Fruit fly (Drosophila melanogaster) whole organism, prepupa: ENCODE results near the gene CG32024.
A peak's percentile ranks its signal among the peaks of the same experiment; 100 is the strongest.

ENCODE experiments used
- Blimp-1 ChIP-seq: fragments of 200-800 bp; sonication (Bioruptor generic); optimal IDR thresholded peaks from 3 replicates; lab custom pipeline; 2017; ENCODE audit warnings: missing biosample characterization, missing genetic modification characterization, mild to moderate bottlenecking, moderate library complexity, missing genetic modification reagents
- CG10631 ChIP-seq: fragments of 200-800 bp; sonication (Bioruptor generic); optimal IDR thresholded peaks from 2 replicates; lab custom pipeline; 2016; ENCODE audit warnings: missing biosample characterization, missing genetic modification characterization
- CG10669 ChIP-seq: fragments of 200-800 bp; sonication (Bioruptor generic); optimal IDR thresholded peaks from 3 replicates; lab custom pipeline; 2018; ENCODE audit warnings: missing biosample characterization, mild to moderate bottlenecking, missing genetic modification characterization, moderate library complexity
- CG11294 ChIP-seq: fragments of 200-800 bp; sonication (Bioruptor generic); IDR thresholded peaks from 2 replicates; pipeline ENCODE4 v1.3.6; 2022; ENCODE audit warnings: missing biosample characterization, missing genetic modification characterization
- CG11902 ChIP-seq: fragments of 200-800 bp; sonication (Bioruptor generic); optimal IDR thresholded peaks from 3 replicates; lab custom pipeline; 2016; ENCODE audit warnings: missing biosample characterization, missing genetic modification characterization
- CG15336 ChIP-seq: fragments of 200-800 bp; sonication (Bioruptor generic); IDR thresholded peaks from 2 replicates; pipeline ENCODE4 v1.3.6; 2022; ENCODE audit warnings: missing biosample characterization, missing genetic modification characterization
- CG16779 ChIP-seq: fragments of 200-800 bp; sonication (Bioruptor generic); optimal IDR thresholded peaks from 3 replicates; lab custom pipeline; 2017; ENCODE audit warnings: missing biosample characterization, mild to moderate bottlenecking, missing genetic modification characterization
- CG3032 ChIP-seq: fragments of 200-800 bp; optimal IDR thresholded peaks from 2 replicates; lab custom pipeline; 2019; ENCODE audit warnings: missing biosample characterization, mild to moderate bottlenecking, missing genetic modification characterization, moderate library complexity
- CG31627 ChIP-seq: fragments of 200-800 bp; sonication (Bioruptor generic); optimal IDR thresholded peaks from 3 replicates; lab custom pipeline; 2016; ENCODE audit warnings: missing biosample characterization, missing genetic modification characterization
- CG32006 ChIP-seq: fragments of 200-800 bp; sonication (Bioruptor generic); optimal IDR thresholded peaks from 3 replicates; lab custom pipeline; 2017; ENCODE audit warnings: missing biosample characterization, mild to moderate bottlenecking, missing genetic modification characterization
- CG3919 ChIP-seq: fragments of 200-800 bp; sonication (Bioruptor generic); optimal IDR thresholded peaks from 3 replicates; lab custom pipeline; 2016; ENCODE audit warnings: missing biosample characterization, missing genetic modification characterization
- CG4318 ChIP-seq: fragments of 200-800 bp; sonication (Bioruptor generic); optimal IDR thresholded peaks from 3 replicates; lab custom pipeline; 2017; ENCODE audit warnings: missing biosample characterization, mild to moderate bottlenecking, missing genetic modification characterization
- CG6163 ChIP-seq: fragments of 200-800 bp; sonication (Bioruptor generic); IDR thresholded peaks from 3 replicates; pipeline ENCODE4 v1.3.6; 2022; ENCODE audit warnings: missing biosample characterization, missing genetic modification characterization
- CG6276 ChIP-seq: fragments of 200-800 bp; sonication (Bioruptor generic); optimal IDR thresholded peaks from 2 replicates; lab custom pipeline; 2017; ENCODE audit warnings: missing biosample characterization, mild to moderate bottlenecking, missing genetic modification characterization
- CG6792 ChIP-seq: fragments of 200-800 bp; sonication (Bioruptor generic); optimal IDR thresholded peaks from 3 replicates; lab custom pipeline; 2016; ENCODE audit warnings: missing biosample characterization, missing genetic modification characterization
- CG6808 ChIP-seq: fragments of 200-800 bp; sonication (Bioruptor generic); optimal IDR thresholded peaks from 3 replicates; lab custom pipeline; 2017; ENCODE audit warnings: missing biosample characterization, missing genetic modification characterization, mild to moderate bottlenecking, moderate library complexity, missing genetic modification reagents
- CG7368 ChIP-seq: fragments of 200-800 bp; sonication (Bioruptor generic); optimal IDR thresholded peaks from 3 replicates; lab custom pipeline; 2016; ENCODE audit warnings: missing biosample characterization, missing genetic modification characterization
- CG8119 ChIP-seq: fragments of 200-800 bp; sonication (Bioruptor generic); IDR thresholded peaks from 3 replicates; pipeline ENCODE4 v1.3.6; 2022; ENCODE audit warnings: missing biosample characterization, missing genetic modification characterization
- CG8319 ChIP-seq: fragments of 200-800 bp; sonication (Bioruptor generic); optimal IDR thresholded peaks from 3 replicates; lab custom pipeline; 2016; ENCODE audit warnings: missing biosample characterization, missing genetic modification characterization
- CG8632 ChIP-seq: fragments of 200-800 bp; sonication (Bioruptor generic); optimal IDR thresholded peaks from 3 replicates; lab custom pipeline; 2016; ENCODE audit warnings: missing biosample characterization, missing genetic modification characterization
- CG9139 ChIP-seq: fragments of 200-800 bp; sonication (Bioruptor generic); optimal IDR thresholded peaks from 3 replicates; lab custom pipeline; 2017; ENCODE audit warnings: missing biosample characterization, mild to moderate bottlenecking, missing genetic modification characterization
- Eip75B ChIP-seq: fragments of 200-800 bp; sonication (Bioruptor generic); optimal IDR thresholded peaks from 3 replicates; lab custom pipeline; 2016; ENCODE audit warnings: missing biosample characterization, missing genetic modification characterization
- Eip78C ChIP-seq: fragments of 200-800 bp; sonication (Bioruptor generic); peaks from one replicate; lab custom pipeline; 2016; ENCODE audit warnings: missing biosample characterization, missing genetic modification characterization
- Eip93F ChIP-seq: fragments of 200-800 bp; sonication (Bioruptor generic); optimal IDR thresholded peaks from 2 replicates; lab custom pipeline; 2016; ENCODE audit warnings: missing biosample characterization, mild to moderate bottlenecking, missing genetic modification characterization
- Ets21C ChIP-seq: fragments of 200-800 bp; sonication (Bioruptor generic); optimal IDR thresholded peaks from 3 replicates; lab custom pipeline; 2016; ENCODE audit warnings: missing biosample characterization, missing genetic modification characterization
- Gug ChIP-seq: fragments of 200-800 bp; sonication (Bioruptor generic); IDR thresholded peaks from 2 replicates; pipeline ENCODE4 v1.3.6; 2022; ENCODE audit warnings: missing biosample characterization, missing genetic modification characterization
- Hr38 ChIP-seq: sonication (Bioruptor generic); optimal IDR thresholded peaks from 2 replicates; lab custom pipeline; 2016; ENCODE audit warnings: missing biosample characterization, missing genetic modification characterization
- Hr39 ChIP-seq: fragments of 200-800 bp; sonication (Bioruptor generic); optimal IDR thresholded peaks from 2 replicates; lab custom pipeline; 2016; ENCODE audit warnings: missing biosample characterization, missing genetic modification characterization
- Hr4 ChIP-seq: fragments of 200-800 bp; sonication (Bioruptor generic); optimal IDR thresholded peaks from 3 replicates; lab custom pipeline; 2016; ENCODE audit warnings: missing biosample characterization, missing genetic modification characterization
- OdsH ChIP-seq: fragments of 200-800 bp; sonication (Bioruptor generic); optimal IDR thresholded peaks from 3 replicates; lab custom pipeline; 2016; ENCODE audit warnings: missing biosample characterization, missing genetic modification characterization
- Smox ChIP-seq: fragments of 200-800 bp; sonication (Bioruptor generic); optimal IDR thresholded peaks from 3 replicates; lab custom pipeline; 2016; ENCODE audit warnings: missing biosample characterization, missing genetic modification characterization
- Sox102F ChIP-seq: fragments of 200-800 bp; sonication (Bioruptor generic); optimal IDR thresholded peaks from 2 replicates; lab custom pipeline; 2016; ENCODE audit warnings: missing biosample characterization, mild to moderate bottlenecking, missing genetic modification characterization
- Sox14 ChIP-seq: fragments of 200-800 bp; sonication (Bioruptor generic); optimal IDR thresholded peaks from 3 replicates; lab custom pipeline; 2016; ENCODE audit warnings: missing biosample characterization, missing genetic modification characterization
- Sox15 ChIP-seq: fragments of 200-800 bp; sonication (Bioruptor generic); optimal IDR thresholded peaks from 3 replicates; lab custom pipeline; 2016; ENCODE audit warnings: missing biosample characterization, missing genetic modification characterization
- achi ChIP-seq: fragments of 200-800 bp; sonication (Bioruptor generic); optimal IDR thresholded peaks from 3 replicates; lab custom pipeline; 2016; ENCODE audit warnings: missing biosample characterization, missing genetic modification characterization
- acj6 ChIP-seq: fragments of 200-800 bp; sonication (Bioruptor generic); optimal IDR thresholded peaks from 3 replicates; lab custom pipeline; 2016; ENCODE audit warnings: missing biosample characterization, missing genetic modification characterization
- cyc ChIP-seq: fragments of 200-800 bp; sonication (Bioruptor generic); optimal IDR thresholded peaks from 3 replicates; lab custom pipeline; 2016; ENCODE audit warnings: missing biosample characterization, missing genetic modification characterization
- eg ChIP-seq: fragments of 200-800 bp; sonication (Bioruptor generic); IDR thresholded peaks from 3 replicates; pipeline ENCODE4 v1.3.6; 2022; ENCODE audit warnings: missing biosample characterization, missing genetic modification characterization
- esn ChIP-seq: fragments of 200-800 bp; sonication (Bioruptor generic); optimal IDR thresholded peaks from 2 replicates; lab custom pipeline; 2016; ENCODE audit warnings: missing biosample characterization, mild to moderate bottlenecking, missing genetic modification characterization, moderate library complexity
- fd59A ChIP-seq: fragments of 200-800 bp; sonication (Bioruptor generic); optimal IDR thresholded peaks from 2 replicates; lab custom pipeline; 2017; ENCODE audit warnings: missing biosample characterization, mild to moderate bottlenecking, missing genetic modification characterization, missing genetic modification reagents
- fd85E ChIP-seq: fragments of 200-800 bp; sonication (Bioruptor generic); optimal IDR thresholded peaks from 3 replicates; lab custom pipeline; 2016; ENCODE audit warnings: missing biosample characterization, missing genetic modification characterization
- fkh ChIP-seq: fragments of 200-800 bp; sonication (Bioruptor generic); optimal IDR thresholded peaks from 3 replicates; lab custom pipeline; 2017; ENCODE audit warnings: missing biosample characterization, mild to moderate bottlenecking, missing genetic modification characterization, moderate library complexity
- lz ChIP-seq: fragments of 200-800 bp; sonication (Bioruptor generic); optimal IDR thresholded peaks from 3 replicates; lab custom pipeline; 2016; ENCODE audit warnings: missing biosample characterization, missing genetic modification characterization
- net ChIP-seq: fragments of 200-800 bp; sonication (Bioruptor generic); optimal IDR thresholded peaks from 3 replicates; lab custom pipeline; 2016; ENCODE audit warnings: missing biosample characterization, missing genetic modification characterization
- pdm3 ChIP-seq: fragments of 200-800 bp; sonication (Bioruptor generic); optimal IDR thresholded peaks from 3 replicates; lab custom pipeline; 2016; ENCODE audit warnings: missing biosample characterization, missing genetic modification characterization
- spab ChIP-seq: fragments of 200-800 bp; sonication (Bioruptor generic); optimal IDR thresholded peaks from 2 replicates; lab custom pipeline; 2017; ENCODE audit warnings: missing biosample characterization, mild to moderate bottlenecking, missing genetic modification characterization, missing genetic modification reagents
- svp ChIP-seq: fragments of 200-800 bp; sonication (Bioruptor generic); peaks from one replicate; lab custom pipeline; 2016; ENCODE audit warnings: missing biosample characterization, missing genetic modification characterization
- topi ChIP-seq: fragments of 200-800 bp; sonication (Bioruptor generic); optimal IDR thresholded peaks from 3 replicates; lab custom pipeline; 2016; ENCODE audit warnings: missing biosample characterization, missing genetic modification characterization

CG32024 gene

DNA sequence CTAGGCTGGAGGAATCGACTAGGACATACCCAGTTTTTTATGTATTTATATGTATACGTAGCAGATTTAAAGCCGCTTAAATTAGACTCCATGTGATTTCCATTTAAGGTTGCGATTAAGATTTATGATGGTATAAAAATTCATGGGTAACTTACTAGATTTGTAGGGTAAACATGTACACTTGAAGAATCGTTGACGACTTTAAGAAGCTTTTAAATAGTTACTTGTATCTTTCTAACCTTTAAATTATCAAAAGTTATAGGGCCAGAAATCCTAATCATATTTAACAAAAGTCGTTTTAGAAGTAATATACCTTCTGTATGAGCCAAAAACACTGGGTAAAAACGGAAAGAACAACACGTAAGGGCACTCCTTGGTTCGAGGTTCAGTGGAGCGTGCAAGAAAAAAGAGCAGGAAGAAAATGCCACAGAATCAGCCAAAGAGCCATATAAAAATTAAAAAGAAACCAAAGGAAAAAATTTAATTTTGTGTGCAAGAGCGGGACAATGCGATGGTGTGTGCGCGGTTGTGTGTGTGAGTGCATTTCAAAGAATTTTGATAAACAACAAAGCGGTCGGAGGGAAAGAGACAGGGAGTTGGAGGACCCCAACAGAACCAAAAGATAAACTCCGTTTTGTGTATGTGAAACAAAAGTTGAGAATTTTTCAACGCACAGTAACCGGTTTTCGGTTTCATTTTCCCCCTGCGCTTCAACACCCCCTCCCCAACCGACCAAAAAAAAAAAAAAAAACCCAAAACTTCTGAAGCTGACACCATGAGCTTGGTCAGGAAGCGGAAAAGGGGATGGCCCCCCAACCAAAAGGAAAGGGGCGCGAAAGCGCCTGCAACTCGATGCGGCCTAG is 32.4 kb downstream of the CG32024 start (continued):
- TF ChIP-seq Hr4 (GFP tag; lab: Kevin White, UChicago) (peak; percentile 51), Sox102F (GFP tag; lab: Kevin White, UChicago) (peak; percentile 71), Smox (GFP tag; lab: Kevin White, UChicago) (peak; percentile 70), Hr38 (no peak), CG8632 (GFP tag; lab: Kevin White, UChicago) (peak; percentile 25), achi (peak; percentile 58), CG6163 (GFP tag; lab: Robert Waterston, UW) (no peak), CG31627 (peak; percentile 67), fkh (GFP tag; lab: Kevin White, UChicago) (no peak), Ets21C (GFP tag; lab: Kevin White, UChicago) (peak; percentile 57), CG6276 (GFP tag; lab: Kevin White, UChicago) (peak; percentile 4), Blimp-1 (GFP tag; lab: Kevin White, UChicago) (peak; percentile 25), CG7368 (GFP tag; lab: Kevin White, UChicago) (peak; percentile 4), CG6792 (GFP tag; lab: Kevin White, UChicago) (peak; percentile 58), spab (peak; percentile 79), CG16779 (peak; percentile 56), CG10669 (peak; percentile 74), net (GFP tag; lab: Kevin White, UChicago) (peak; percentile 66), lz (GFP tag; lab: Kevin White, UChicago) (peak; percentile 71), CG11902 (GFP tag; lab: Kevin White, UChicago) (peak; percentile 33), CG6808 (GFP tag; lab: Kevin White, UChicago) (peak; percentile 71), CG8119 (0 out of 3 replicates have a peak, but pooled peaks have one; percentile 23), fd85E (GFP tag; lab: Kevin White, UChicago) (no peak), esn (GFP tag; lab: Kevin White, UChicago) (peak; percentile 84), Sox14 (GFP tag; lab: Kevin White, UChicago) (peak; percentile 69), pdm3 (GFP tag; lab: Kevin White, UChicago) (peak; percentile 61), CG15336 (GFP tag; lab: Robert Waterston, UW) (peak; percentile 36; the same call in 1 of the 2 replicates), CG3032 (tag; lab: Kevin White, UChicago) (peak; percentile 60), Eip78C (GFP tag; lab: Kevin White, UChicago) (peak; percentile 95), OdsH (peak; percentile 66), Hr39 (GFP tag; lab: Kevin White, UChicago) (peak; percentile 72), CG10631 (peak; percentile 74), fd59A (peak; percentile 54), CG3919 (GFP tag; lab: Kevin White, UChicago) (peak; percentile 64), CG9139 (peak; percentile 12)

DNA sequence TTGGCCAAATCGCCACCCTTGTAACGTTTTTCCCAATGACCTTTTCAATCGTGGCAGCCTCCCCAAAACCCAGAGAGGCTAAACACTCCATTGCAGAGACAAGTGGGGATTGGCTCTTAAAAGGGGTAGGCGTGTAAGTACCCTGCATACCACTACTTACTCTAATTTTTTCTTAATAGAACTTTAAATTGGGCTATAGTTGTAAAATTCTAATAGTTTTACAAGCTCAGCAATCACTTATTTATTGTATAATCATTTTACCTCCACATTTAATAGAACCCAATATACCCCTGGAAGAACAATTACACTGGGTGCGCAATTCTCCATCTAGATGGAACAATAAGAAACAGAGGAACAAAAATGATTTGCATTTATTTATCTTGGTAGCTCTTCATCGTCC is 34.4 kb downstream of the CG32024 start:
- peak; percentile 58 for TF ChIP-seq Ets21C (GFP tag; lab: Kevin White, UChicago)
- TF ChIP-seq net (GFP tag; lab: Kevin White, UChicago): peak; percentile 12
- peak; percentile 78 for TF ChIP-seq svp (GFP tag; lab: Kevin White, UChicago)
- peak; percentile 68 for TF ChIP-seq topi (GFP tag; lab: Kevin White, UChicago)
- TF ChIP-seq CG8119: peak; percentile 38; the same call in 1 of the 3 replicates
- TF ChIP-seq Eip75B (GFP tag; lab: Kevin White, UChicago): peak; percentile 59
- TF ChIP-seq Eip78C (GFP tag; lab: Kevin White, UChicago): peak; percentile 66
- peak; percentile 29 for TF ChIP-seq Sox15 (GFP tag; lab: Kevin White, UChicago)
- TF ChIP-seq CG4318 (GFP tag; lab: Kevin White, UChicago): no peak
- peak; percentile 54 for TF ChIP-seq cyc (GFP tag; lab: Kevin White, UChicago)
- peak; percentile 38 for TF ChIP-seq CG8319 (GFP tag; lab: Kevin White, UChicago)
- no peak for TF ChIP-seq Eip93F (GFP tag; lab: Kevin White, UChicago)
- no peak for TF ChIP-seq CG6276 (GFP tag; lab: Kevin White, UChicago)
- TF ChIP-seq Hr4 (GFP tag; lab: Kevin White, UChicago): peak; percentile 26
- no peak for TF ChIP-seq CG9139
- TF ChIP-seq lz (GFP tag; lab: Kevin White, UChicago): peak; percentile 59
- TF ChIP-seq achi: peak; percentile 52
- TF ChIP-seq CG11294 (GFP tag; lab: Robert Waterston, UW): no peak
- peak; percentile 61 for TF ChIP-seq acj6 (GFP tag; lab: Kevin White, UChicago)
- TF ChIP-seq CG3919 (GFP tag; lab: Kevin White, UChicago): peak; percentile 54
- TF ChIP-seq Gug (GFP tag; lab: Robert Waterston, UW): peak; percentile 24; the same call in 1 of the 2 replicates
- TF ChIP-seq eg (GFP tag; lab: Robert Waterston, UW): 0 out of 3 replicates have a peak, but pooled peaks have one; percentile 23
- peak; percentile 46 for TF ChIP-seq OdsH
- TF ChIP-seq CG10631: peak; percentile 61
- TF ChIP-seq CG11902 (GFP tag; lab: Kevin White, UChicago): peak; percentile 43
- TF ChIP-seq spab: peak; percentile 35
- TF ChIP-seq fd59A: peak; percentile 36
- TF ChIP-seq CG32006 (GFP tag; lab: Kevin White, UChicago): peak; percentile 45
